Fruit fly (Drosophila melanogaster) whole organism, prepupa: Measurements from ENCODE around the gene Pex11c.

Experiments used
- Blimp-1 ChIP-seq: fragments of 200-800 bp; sonication (Bioruptor generic); optimal IDR thresholded peaks from 3 replicates; lab custom pipeline; 2017; ENCODE audit warnings: missing biosample characterization, missing genetic modification characterization, mild to moderate bottlenecking, moderate library complexity, missing genetic modification reagents
- CG10669 ChIP-seq: fragments of 200-800 bp; sonication (Bioruptor generic); optimal IDR thresholded peaks from 3 replicates; lab custom pipeline; 2018; ENCODE audit warnings: missing biosample characterization, mild to moderate bottlenecking, missing genetic modification characterization, moderate library complexity
- CG11294 ChIP-seq: fragments of 200-800 bp; sonication (Bioruptor generic); IDR thresholded peaks from 2 replicates; pipeline ENCODE4 v1.3.6; 2022; ENCODE audit warnings: missing biosample characterization, missing genetic modification characterization
- CG11762 ChIP-seq: fragments of 200-800 bp; sonication (Bioruptor generic); optimal IDR thresholded peaks from 3 replicates; lab custom pipeline; 2016; ENCODE audit warnings: missing biosample characterization, missing genetic modification characterization; ENCODE audit not compliant: insufficient read depth
- CG1621 ChIP-seq: fragments of 200-800 bp; sonication (Bioruptor generic); optimal IDR thresholded peaks from 3 replicates; lab custom pipeline; 2018; ENCODE audit warnings: missing biosample characterization, mild to moderate bottlenecking, missing genetic modification characterization
- CG16779 ChIP-seq: fragments of 200-800 bp; sonication (Bioruptor generic); optimal IDR thresholded peaks from 3 replicates; lab custom pipeline; 2017; ENCODE audit warnings: missing biosample characterization, mild to moderate bottlenecking, missing genetic modification characterization
- CG31627 ChIP-seq: fragments of 200-800 bp; sonication (Bioruptor generic); optimal IDR thresholded peaks from 3 replicates; lab custom pipeline; 2016; ENCODE audit warnings: missing biosample characterization, missing genetic modification characterization
- CG32006 ChIP-seq: fragments of 200-800 bp; sonication (Bioruptor generic); optimal IDR thresholded peaks from 3 replicates; lab custom pipeline; 2017; ENCODE audit warnings: missing biosample characterization, mild to moderate bottlenecking, missing genetic modification characterization
- CG34406 ChIP-seq: fragments of 200-800 bp; sonication (Bioruptor generic); optimal IDR thresholded peaks from 3 replicates; lab custom pipeline; 2016; ENCODE audit warnings: missing biosample characterization, missing genetic modification characterization
- CG3919 ChIP-seq: fragments of 200-800 bp; sonication (Bioruptor generic); optimal IDR thresholded peaks from 3 replicates; lab custom pipeline; 2016; ENCODE audit warnings: missing biosample characterization, missing genetic modification characterization
- CG4318 ChIP-seq: fragments of 200-800 bp; sonication (Bioruptor generic); optimal IDR thresholded peaks from 3 replicates; lab custom pipeline; 2017; ENCODE audit warnings: missing biosample characterization, mild to moderate bottlenecking, missing genetic modification characterization
- CG6276 ChIP-seq: fragments of 200-800 bp; sonication (Bioruptor generic); optimal IDR thresholded peaks from 2 replicates; lab custom pipeline; 2017; ENCODE audit warnings: missing biosample characterization, mild to moderate bottlenecking, missing genetic modification characterization
- CG6808 ChIP-seq: fragments of 200-800 bp; sonication (Bioruptor generic); optimal IDR thresholded peaks from 3 replicates; lab custom pipeline; 2017; ENCODE audit warnings: missing biosample characterization, missing genetic modification characterization, mild to moderate bottlenecking, moderate library complexity, missing genetic modification reagents
- CG6854 ChIP-seq: fragments of 200-800 bp; sonication (Bioruptor generic); optimal IDR thresholded peaks from 2 replicates; lab custom pipeline; 2017; ENCODE audit warnings: missing biosample characterization, mild to moderate bottlenecking, missing genetic modification characterization
- CG8119 ChIP-seq: fragments of 200-800 bp; sonication (Bioruptor generic); IDR thresholded peaks from 3 replicates; pipeline ENCODE4 v1.3.6; 2022; ENCODE audit warnings: missing biosample characterization, missing genetic modification characterization
- CG8319 ChIP-seq: fragments of 200-800 bp; sonication (Bioruptor generic); optimal IDR thresholded peaks from 3 replicates; lab custom pipeline; 2016; ENCODE audit warnings: missing biosample characterization, missing genetic modification characterization
- CG8632 ChIP-seq: fragments of 200-800 bp; sonication (Bioruptor generic); optimal IDR thresholded peaks from 3 replicates; lab custom pipeline; 2016; ENCODE audit warnings: missing biosample characterization, missing genetic modification characterization
- Eip75B ChIP-seq: fragments of 200-800 bp; sonication (Bioruptor generic); optimal IDR thresholded peaks from 3 replicates; lab custom pipeline; 2016; ENCODE audit warnings: missing biosample characterization, missing genetic modification characterization
- Eip78C ChIP-seq: fragments of 200-800 bp; sonication (Bioruptor generic); peaks from one replicate; lab custom pipeline; 2016; ENCODE audit warnings: missing biosample characterization, missing genetic modification characterization
- Eip93F ChIP-seq: fragments of 200-800 bp; sonication (Bioruptor generic); optimal IDR thresholded peaks from 2 replicates; lab custom pipeline; 2016; ENCODE audit warnings: missing biosample characterization, mild to moderate bottlenecking, missing genetic modification characterization
- Ets21C ChIP-seq: fragments of 200-800 bp; sonication (Bioruptor generic); optimal IDR thresholded peaks from 3 replicates; lab custom pipeline; 2016; ENCODE audit warnings: missing biosample characterization, missing genetic modification characterization
- Ets96B ChIP-seq: fragments of 200-800 bp; optimal IDR thresholded peaks from 2 replicates; lab custom pipeline; 2019; ENCODE audit warnings: missing biosample characterization, mild to moderate bottlenecking, missing genetic modification characterization, moderate library complexity
- Hr38 ChIP-seq: sonication (Bioruptor generic); optimal IDR thresholded peaks from 2 replicates; lab custom pipeline; 2016; ENCODE audit warnings: missing biosample characterization, missing genetic modification characterization
- Hr39 ChIP-seq: fragments of 200-800 bp; sonication (Bioruptor generic); optimal IDR thresholded peaks from 2 replicates; lab custom pipeline; 2016; ENCODE audit warnings: missing biosample characterization, missing genetic modification characterization
- Hr4 ChIP-seq: fragments of 200-800 bp; sonication (Bioruptor generic); optimal IDR thresholded peaks from 3 replicates; lab custom pipeline; 2016; ENCODE audit warnings: missing biosample characterization, missing genetic modification characterization
- Lpt ChIP-seq: fragments of 200-800 bp; sonication (Bioruptor generic); optimal IDR thresholded peaks from 3 replicates; lab custom pipeline; 2016; ENCODE audit warnings: missing biosample characterization, missing genetic modification characterization
- Met ChIP-seq: fragments of 200-800 bp; sonication (Bioruptor generic); optimal IDR thresholded peaks from 3 replicates; lab custom pipeline; 2016; ENCODE audit warnings: missing biosample characterization, missing genetic modification characterization
- Sox102F ChIP-seq: fragments of 200-800 bp; sonication (Bioruptor generic); optimal IDR thresholded peaks from 2 replicates; lab custom pipeline; 2016; ENCODE audit warnings: missing biosample characterization, mild to moderate bottlenecking, missing genetic modification characterization
- Sox14 ChIP-seq: fragments of 200-800 bp; sonication (Bioruptor generic); optimal IDR thresholded peaks from 3 replicates; lab custom pipeline; 2016; ENCODE audit warnings: missing biosample characterization, missing genetic modification characterization
- Sox15 ChIP-seq: fragments of 200-800 bp; sonication (Bioruptor generic); optimal IDR thresholded peaks from 3 replicates; lab custom pipeline; 2016; ENCODE audit warnings: missing biosample characterization, missing genetic modification characterization
- achi ChIP-seq: fragments of 200-800 bp; sonication (Bioruptor generic); optimal IDR thresholded peaks from 3 replicates; lab custom pipeline; 2016; ENCODE audit warnings: missing biosample characterization, missing genetic modification characterization
- cyc ChIP-seq: fragments of 200-800 bp; sonication (Bioruptor generic); optimal IDR thresholded peaks from 3 replicates; lab custom pipeline; 2016; ENCODE audit warnings: missing biosample characterization, missing genetic modification characterization
- dsx ChIP-seq: fragments of 200-800 bp; optimal IDR thresholded peaks from 3 replicates; lab custom pipeline; 2019; ENCODE audit warnings: missing biosample characterization, mild to moderate bottlenecking, missing genetic modification characterization, moderate library complexity; ENCODE audit not compliant: poor library complexity, severe bottlenecking
- eg ChIP-seq: fragments of 200-800 bp; sonication (Bioruptor generic); IDR thresholded peaks from 3 replicates; pipeline ENCODE4 v1.3.6; 2022; ENCODE audit warnings: missing biosample characterization, missing genetic modification characterization
- esn ChIP-seq: fragments of 200-800 bp; sonication (Bioruptor generic); optimal IDR thresholded peaks from 2 replicates; lab custom pipeline; 2016; ENCODE audit warnings: missing biosample characterization, mild to moderate bottlenecking, missing genetic modification characterization, moderate library complexity
- fd85E ChIP-seq: fragments of 200-800 bp; sonication (Bioruptor generic); optimal IDR thresholded peaks from 3 replicates; lab custom pipeline; 2016; ENCODE audit warnings: missing biosample characterization, missing genetic modification characterization
- lz ChIP-seq: fragments of 200-800 bp; sonication (Bioruptor generic); optimal IDR thresholded peaks from 3 replicates; lab custom pipeline; 2016; ENCODE audit warnings: missing biosample characterization, missing genetic modification characterization
- pdm3 ChIP-seq: fragments of 200-800 bp; sonication (Bioruptor generic); optimal IDR thresholded peaks from 3 replicates; lab custom pipeline; 2016; ENCODE audit warnings: missing biosample characterization, missing genetic modification characterization
- spab ChIP-seq: fragments of 200-800 bp; sonication (Bioruptor generic); optimal IDR thresholded peaks from 2 replicates; lab custom pipeline; 2017; ENCODE audit warnings: missing biosample characterization, mild to moderate bottlenecking, missing genetic modification characterization, missing genetic modification reagents
- ss ChIP-seq, 2 experiments: fragments of 200-800 bp; sonication (Bioruptor generic); optimal IDR thresholded peaks; 2 replicates in 1 of 2; 3 replicates in 1 of 2; lab custom pipeline; 2017 to 2018; ENCODE audit warnings: mild to moderate bottlenecking in 2 of 2, missing biosample characterization in 2 of 2, missing genetic modification characterization in 2 of 2, moderate library complexity in 1 of 2
- svp ChIP-seq: fragments of 200-800 bp; sonication (Bioruptor generic); peaks from one replicate; lab custom pipeline; 2016; ENCODE audit warnings: missing biosample characterization, missing genetic modification characterization
- vri ChIP-seq: fragments of 200-800 bp; sonication (Bioruptor generic); optimal IDR thresholded peaks from 3 replicates; lab custom pipeline; 2016; ENCODE audit warnings: missing biosample characterization, mild to moderate bottlenecking, missing genetic modification characterization

Pex11c gene

dm6 chr3R:23257986-23258427, at the start of gene Pex11c, which contains the start of gene wda (continued):
- TF ChIP-seq Sox14 (GFP tag; lab: Kevin White, UChicago) (peak; percentile 41), CG11762 (GFP tag; lab: Kevin White, UChicago) (peak; percentile 27), CG8319 (peak; percentile 42), cyc (GFP tag; lab: Kevin White, UChicago) (peak; percentile 33), Sox15 (GFP tag; lab: Kevin White, UChicago) (peak; percentile 67), Eip93F (GFP tag; lab: Kevin White, UChicago) (peak; percentile 63), CG34406 (GFP tag; lab: Kevin White, UChicago) (peak; percentile 78), CG4318 (GFP tag; lab: Kevin White, UChicago) (peak; percentile 56)

- TF ChIP-seq spab (GFP tag; lab: Kevin White, UChicago) (no peak), Met (GFP tag; lab: Kevin White, UChicago) (peak; percentile 4), Eip75B (GFP tag; lab: Kevin White, UChicago) (no peak), CG8119 (GFP tag; lab: Robert Waterston, UW) (0 out of 3 replicates have a peak, but pooled peaks have one; percentile 16), CG6276 (peak; percentile 4), CG6854 (GFP tag; lab: Kevin White, UChicago) (peak; percentile 7), eg (GFP tag; lab: Robert Waterston, UW) (peak; percentile 49; the same call in 1 of the 3 replicates), CG3919 (GFP tag; lab: Kevin White, UChicago) (no peak), CG16779 (peak; percentile 63), Sox14 (GFP tag; lab: Kevin White, UChicago) (peak; percentile 21), vri (GFP tag; lab: Kevin White, UChicago) (peak; percentile 88), Blimp-1 (GFP tag; lab: Kevin White, UChicago) (no peak), Ets21C (GFP tag; lab: Kevin White, UChicago) (no peak), svp (GFP tag; lab: Kevin White, UChicago) (peak; percentile 96), ss (GFP tag; optimal IDR thresholded peaks at IDR 0.05; lab: Kevin White, UChicago) (peak; percentile 18 to 58), CG32006 (GFP tag; lab: Kevin White, UChicago) (peak; percentile 11), Eip78C (GFP tag; lab: Kevin White, UChicago) (peak; percentile 52), Sox102F (GFP tag; lab: Kevin White, UChicago) (peak; percentile 4), lz (GFP tag; lab: Kevin White, UChicago) (peak; percentile 5), CG31627 (GFP tag; lab: Kevin White, UChicago) (peak; percentile 16), fd85E (no peak), Eip93F (GFP tag; lab: Kevin White, UChicago) (peak; percentile 13), CG10669 (GFP tag; lab: Kevin White, UChicago) (no peak)
Measured at dm6 chr3R:23210243-23211215, 47.6 kb upstream of the Pex11c start.

- TF ChIP-seq CG10669 (GFP tag; lab: Kevin White, UChicago) (peak; percentile 47), CG32006 (GFP tag; lab: Kevin White, UChicago) (peak; percentile 25), Ets96B (tag; lab: Kevin White, UChicago) (peak; percentile 49), CG31627 (GFP tag; lab: Kevin White, UChicago) (peak; percentile 9), achi (GFP tag; lab: Kevin White, UChicago) (peak; percentile 26), Sox102F (GFP tag; lab: Kevin White, UChicago) (peak; percentile 11), ss (GFP tag; optimal IDR thresholded peaks at IDR 0.05; lab: Kevin White, UChicago) (peak; percentile 42 to 58), esn (GFP tag; lab: Kevin White, UChicago) (peak; percentile 16), CG11294 (GFP tag; lab: Robert Waterston, UW) (no peak), Sox14 (GFP tag; lab: Kevin White, UChicago) (no peak), CG6808 (peak; percentile 34), lz (GFP tag; lab: Kevin White, UChicago) (peak; percentile 27), Met (GFP tag; lab: Kevin White, UChicago) (peak; percentile 43), Eip78C (GFP tag; lab: Kevin White, UChicago) (peak; percentile 89), Hr4 (GFP tag; lab: Kevin White, UChicago) (peak; percentile 11), Lpt (GFP tag; lab: Kevin White, UChicago) (no peak), pdm3 (GFP tag; lab: Kevin White, UChicago) (peak; percentile 28), CG16779 (no peak), dsx (GFP tag; lab: Kevin White, UChicago) (peak; percentile 14), spab (GFP tag; lab: Kevin White, UChicago) (peak; percentile 17), fd85E (no peak), CG8632 (GFP tag; lab: Kevin White, UChicago) (peak; percentile 41), CG3919 (GFP tag; lab: Kevin White, UChicago) (peak; percentile 17), Hr39 (GFP tag; lab: Kevin White, UChicago) (peak; percentile 9), Hr38 (no peak), CG1621 (tag; lab: Kevin White, UChicago) (no peak), CG4318 (GFP tag; lab: Kevin White, UChicago) (no peak)
Measured at dm6 chr3R:23211745-23212254, 46.4 kb upstream of the Pex11c start.
